Fruit fly (Drosophila melanogaster) whole organism: ENCODE measurements around the gene CG42588.

Source experiments
- CG8478 ChIP-seq: fragments of >200 bp; optimal IDR thresholded peaks from 2 replicates; lab custom pipeline; 2018; ENCODE audit warnings: inconsistent platforms
- Dll ChIP-seq: fragments of >200 bp; optimal IDR thresholded peaks from 2 replicates; lab custom pipeline; 2017
- EcR ChIP-seq, 2 experiments: fragments of >200 bp; optimal IDR thresholded peaks; 2 replicates each; lab custom pipeline; 2017; ENCODE audit warnings: missing biosample characterization in 2 of 2, missing genetic modification characterization in 2 of 2, missing genetic modification reagents in 2 of 2
- pan ChIP-seq: fragments of >200 bp; optimal IDR thresholded peaks from 2 replicates; lab custom pipeline; 2017
- psq ChIP-seq: fragments of >200 bp; optimal IDR thresholded peaks from 2 replicates; lab custom pipeline; 2017
- usp ChIP-seq: fragments of >200 bp; optimal IDR thresholded peaks from 2 replicates; lab custom pipeline; 2017; ENCODE audit warnings: missing biosample characterization, missing genetic modification characterization, mixed read lengths

The CG42588 gene

dm6 chr3L:12874211-12874610 lies 60.2 kb downstream of the CG42588 start:
- TF ChIP-seq usp (GFP tag; lab: Kevin White, UChicago): no peak
- no peak for TF ChIP-seq pan (lab: Kevin White, UChicago)
- TF ChIP-seq EcR (GFP tag; optimal IDR thresholded peaks at IDR 0.05; lab: Kevin White, UChicago): no peak
- TF ChIP-seq CG8478 (lab: Kevin White, UChicago): no peak
- TF ChIP-seq psq: no peak
- no peak for TF ChIP-seq Dll (lab: Kevin White, UChicago)
